Worm (Caenorhabditis elegans): ENCODE results near the gene Y57G11B.5.

- TF ChIP-seq aly-1 (tag; optimal IDR thresholded peaks at IDR 0.05) (no peak), F13C5.2 (tag; optimal IDR thresholded peaks at IDR 0.05) (no peak), sea-1 (GFP tag; conservative IDR thresholded peaks at IDR 0.05) (no peak), ama-1 (optimal IDR thresholded peaks at IDR 0.05) (no peak), ets-7 (tag; optimal IDR thresholded peaks at IDR 0.05) (no peak), ceh-36 (tag; optimal IDR thresholded peaks at IDR 0.05) (no peak), hmg-4 (GFP tag; optimal IDR thresholded peaks at IDR 0.05) (no peak), hnd-1 (tag; optimal IDR thresholded peaks at IDR 0.05) (no peak), scrt-1 (GFP tag; IDR thresholded peaks at IDR 0.05) (no peak), tbx-11 (GFP tag; IDR thresholded peaks at IDR 0.05) (no peak), flt-1 (GFP tag; IDR thresholded peaks at IDR 0.05) (no peak), pes-1 (GFP tag; IDR thresholded peaks at IDR 0.05) (no peak), ceh-13 (GFP tag; optimal IDR thresholded peaks at IDR 0.05) (no peak)
Observed at ce11 chrIV:14586759-14587158, 12.1 kb downstream of the Y57G11B.5 start.

All from whole organism, early embryonic.